Fruit fly (Drosophila melanogaster): ENCODE measurements around the gene CG31007.
A peak's percentile ranks its signal among the peaks of the same experiment; 100 is the strongest.

CG31007 gene

dm6 chr3R:30946352-30946751 lies 45.9 kb downstream of the CG31007 start (continued):
- no peak for TF ChIP-seq bcd (GFP tag; optimal IDR thresholded peaks at IDR 0.05)
- no peak for TF ChIP-seq wor (GFP tag; IDR thresholded peaks at IDR 0.05)
- no peak for TF ChIP-seq CG10959 (GFP tag; IDR thresholded peaks at IDR 0.05)
- TF ChIP-seq CG10267 (tag; optimal IDR thresholded peaks at IDR 0.05) = peak; percentile 56
